Worm (Caenorhabditis elegans): ENCODE measurements around the gene bath-26.
"Not testable (repeated sequence)": the region's sequence is repeated elsewhere in the genome, so short reads cannot be mapped to it uniquely, and the experiment has no call there.

- TF ChIP-seq flt-1 (GFP tag; IDR thresholded peaks at IDR 0.05); med-1 (GFP tag; optimal IDR thresholded peaks at IDR 0.05; ENCODE audit: insufficient read depth); tab-1 (GFP tag; IDR thresholded peaks at IDR 0.05); klf-2 (GFP tag; conservative IDR thresholded peaks at IDR 0.05); ztf-23 (GFP tag; IDR thresholded peaks at IDR 0.05); ref-1 (GFP tag; conservative IDR thresholded peaks at IDR 0.05); T22C8.4 (GFP tag; IDR thresholded peaks at IDR 0.05); ztf-29 (GFP tag; IDR thresholded peaks at IDR 0.05): not testable (repeated sequence)
Observed at ce11 chrII:1632216-1632615, 31.7 kb upstream of the bath-26 start, which contains the start of gene C08E3.13.
